Worm (Caenorhabditis elegans) whole organism, young adult: ENCODE measurements around the gene trxr-2.

Experiments
- B0035.1 ChIP-seq: sonication (generic microtip); optimal IDR thresholded peaks from 2 replicates; lab custom pipeline; 2016; ENCODE audit warnings: missing genetic modification characterization, mild to moderate bottlenecking, missing compliant biosample characterization, missing genotype, missing genetic modification reagents
- B0336.3 ChIP-seq: fragments of 200-800 bp; sonication (Bioruptor generic); IDR thresholded peaks from 2 replicates; pipeline ENCODE4 v1.3.6; 2022; ENCODE audit warnings: missing genetic modification characterization, missing compliant biosample characterization
- D2030.7 ChIP-seq: fragments of 200-800 bp; sonication (Bioruptor generic); IDR thresholded peaks from 2 replicates; pipeline ENCODE4 v1.3.6; 2022; ENCODE audit warnings: missing genetic modification reagents, missing genetic modification characterization, missing compliant biosample characterization
- F10E7.11 ChIP-seq: sonication (generic microtip); optimal IDR thresholded peaks from 2 replicates; lab custom pipeline; 2017; ENCODE audit warnings: mild to moderate bottlenecking, missing genetic modification characterization, moderate library complexity, missing compliant biosample characterization
- F22D6.2 ChIP-seq: sonication (generic microtip); optimal IDR thresholded peaks from 2 replicates; lab custom pipeline; 2016; ENCODE audit warnings: mild to moderate bottlenecking, missing genetic modification characterization, missing compliant biosample characterization
- F23B12.7 ChIP-seq: sonication (generic microtip); optimal IDR thresholded peaks from 2 replicates; lab custom pipeline; 2017; ENCODE audit warnings: missing genetic modification characterization, mild to moderate bottlenecking, missing compliant biosample characterization, antibody characterized with exemption, moderate library complexity; ENCODE audit not compliant: insufficient read depth
- F33H1.4 ChIP-seq: fragments of 200-800 bp; sonication (Bioruptor generic); IDR thresholded peaks from 2 replicates; pipeline ENCODE4 v1.3.6; 2022; ENCODE audit warnings: missing genetic modification reagents, missing genetic modification characterization, missing compliant biosample characterization
- F37B4.10 ChIP-seq: fragments of 200-800 bp; sonication (Bioruptor generic); IDR thresholded peaks from 2 replicates; pipeline ENCODE4 v1.3.6; 2022; ENCODE audit warnings: missing genetic modification characterization, missing compliant biosample characterization
- F57A8.1 ChIP-seq: fragments of 200-800 bp; sonication (Bioruptor generic); optimal IDR thresholded peaks from 2 replicates; lab custom pipeline; 2018; ENCODE audit warnings: mild to moderate bottlenecking, missing genetic modification characterization, moderate library complexity, missing compliant biosample characterization
- T07F8.4 ChIP-seq: sonication (generic microtip); optimal IDR thresholded peaks from 2 replicates; lab custom pipeline; 2016; ENCODE audit warnings: mild to moderate bottlenecking, missing genetic modification characterization, moderate library complexity, missing compliant biosample characterization
- Y53G8AR.9 ChIP-seq: fragments of 200-800 bp; sonication (Bioruptor generic); conservative IDR thresholded peaks from 2 replicates; pipeline ENCODE4 v1.3.6; 2022; ENCODE audit warnings: missing genetic modification reagents, missing genetic modification characterization, missing compliant biosample characterization
- Y56A3A.18 ChIP-seq: fragments of 200-800 bp; sonication (Bioruptor generic); IDR thresholded peaks from 2 replicates; pipeline ENCODE4 v1.3.6; 2022; ENCODE audit warnings: missing genetic modification reagents, missing genetic modification characterization, missing compliant biosample characterization
- Y79H2A.3 ChIP-seq: fragments of 200-800 bp; sonication (Bioruptor generic); conservative IDR thresholded peaks from 2 replicates; pipeline ENCODE4 v1.3.6; 2022; ENCODE audit warnings: missing genetic modification reagents, missing genetic modification characterization, missing compliant biosample characterization
- ama-1 ChIP-seq, 3 experiments: fragments of 150-350 bp in 1 of 3; sonication (generic microtip) in 2 of 3; optimal IDR thresholded peaks; 2 replicates each; lab custom pipeline; 2014 to 2018; ENCODE audit warnings: missing biosample characterization in 2 of 3, missing genetic modification characterization in 2 of 3, missing genetic modification reagents in 2 of 3
- attf-3 ChIP-seq: fragments of 200-800 bp; sonication (Bioruptor generic); conservative IDR thresholded peaks from 2 replicates; pipeline ENCODE4 v1.3.6; 2022; ENCODE audit warnings: missing genetic modification reagents, missing genetic modification characterization, missing compliant biosample characterization
- attf-5 ChIP-seq: fragments of 200-800 bp; sonication (Bioruptor generic); optimal IDR thresholded peaks from 2 replicates; lab custom pipeline; 2018; ENCODE audit warnings: mild to moderate bottlenecking, missing genetic modification characterization, missing compliant biosample characterization
- ceh-40 ChIP-seq: fragments of 200-800 bp; sonication (Bioruptor generic); IDR thresholded peaks from 2 replicates; pipeline ENCODE4 v1.3.6; 2022; ENCODE audit warnings: missing genetic modification characterization, missing compliant biosample characterization
- ceh-58 ChIP-seq: fragments of 200-800 bp; sonication (Bioruptor generic); IDR thresholded peaks from 2 replicates; pipeline ENCODE4 v1.3.6; 2022; ENCODE audit warnings: missing genetic modification characterization, missing compliant biosample characterization
- dpff-1 ChIP-seq: sonication (generic microtip); optimal IDR thresholded peaks from 2 replicates; lab custom pipeline; 2017; ENCODE audit warnings: mild to moderate bottlenecking, missing genetic modification characterization, missing compliant biosample characterization
- dpl-1 ChIP-seq: fragments of 150-350 bp; optimal IDR thresholded peaks from 2 replicates; lab custom pipeline; 2014; ENCODE audit warnings: missing biosample characterization, missing genetic modification reagents, missing genetic modification characterization
- efl-1 ChIP-seq: fragments of 150-350 bp; optimal IDR thresholded peaks from 2 replicates; lab custom pipeline; 2014; ENCODE audit warnings: missing biosample characterization, missing genetic modification reagents, missing genetic modification characterization
- egl-18 ChIP-seq: fragments of 200-800 bp; sonication (Bioruptor generic); IDR thresholded peaks from 2 replicates; pipeline ENCODE4 v1.3.6; 2022; ENCODE audit warnings: missing genetic modification reagents, missing genetic modification characterization, missing compliant biosample characterization
- egl-44 ChIP-seq: fragments of 200-800 bp; sonication (Bioruptor generic); IDR thresholded peaks from 2 replicates; pipeline ENCODE4 v1.3.6; 2022; ENCODE audit warnings: missing genetic modification reagents, missing genetic modification characterization, missing compliant biosample characterization
- gei-17 ChIP-seq: fragments of 200-800 bp; sonication (Bioruptor generic); optimal IDR thresholded peaks from 2 replicates; lab custom pipeline; 2018; ENCODE audit warnings: mild to moderate bottlenecking, missing genetic modification characterization, missing compliant biosample characterization
- hlh-26 ChIP-seq: fragments of 200-800 bp; sonication (Bioruptor generic); conservative IDR thresholded peaks from 2 replicates; pipeline ENCODE4 v1.3.6; 2022; ENCODE audit warnings: missing genetic modification reagents, missing genetic modification characterization, missing compliant biosample characterization
- hmg-1.2 ChIP-seq: fragments of 200-800 bp; sonication (Bioruptor generic); IDR thresholded peaks from 2 replicates; pipeline ENCODE4 v1.3.6; 2022; ENCODE audit warnings: missing genetic modification reagents, missing genetic modification characterization, missing compliant biosample characterization
- hsf-1 ChIP-seq: fragments of 200-800 bp; sonication (Bioruptor generic); IDR thresholded peaks from 2 replicates; pipeline ENCODE4 v1.3.6; 2022; ENCODE audit warnings: missing genetic modification reagents, missing genetic modification characterization, missing compliant biosample characterization
- lin-35 ChIP-seq, 3 experiments: fragments of 150-350 bp in 2 of 3; sonication (generic microtip) in 1 of 3; optimal IDR thresholded peaks; 2 replicates each; lab custom pipeline; 2014 to 2018; ENCODE audit warnings: missing biosample characterization in 3 of 3, missing genetic modification characterization in 3 of 3, missing genetic modification reagents in 3 of 3
- lin-54 ChIP-seq: fragments of 200-800 bp; sonication (Bioruptor generic); optimal IDR thresholded peaks from 2 replicates; lab custom pipeline; 2018; ENCODE audit warnings: mild to moderate bottlenecking, missing genetic modification characterization, missing compliant biosample characterization
- lir-1 ChIP-seq: fragments of 200-800 bp; sonication (Bioruptor generic); conservative IDR thresholded peaks from 2 replicates; pipeline ENCODE4 v1.3.6; 2022; ENCODE audit warnings: missing genetic modification reagents, missing genetic modification characterization, missing compliant biosample characterization
- lsl-1 ChIP-seq: fragments of 200-800 bp; sonication (Bioruptor generic); optimal IDR thresholded peaks from 2 replicates; lab custom pipeline; 2018; ENCODE audit warnings: mild to moderate bottlenecking, missing genetic modification characterization, moderate library complexity, missing compliant biosample characterization
- lsy-27 ChIP-seq: sonication (generic microtip); optimal IDR thresholded peaks from 2 replicates; lab custom pipeline; 2017; ENCODE audit warnings: missing genetic modification characterization, mild to moderate bottlenecking, missing compliant biosample characterization, antibody characterized with exemption, missing genotype, borderline replicate concordance; ENCODE audit not compliant: insufficient read depth
- madf-6 ChIP-seq: fragments of 200-800 bp; sonication (Bioruptor generic); IDR thresholded peaks from 2 replicates; pipeline ENCODE4 v1.3.6; 2022; ENCODE audit warnings: missing genetic modification reagents, missing genetic modification characterization, missing compliant biosample characterization
- mcd-1 ChIP-seq: fragments of 200-800 bp; sonication (Bioruptor generic); IDR thresholded peaks from 2 replicates; pipeline ENCODE4 v1.3.6; 2022; ENCODE audit warnings: missing genetic modification reagents, missing genetic modification characterization, missing compliant biosample characterization
- mel-28 ChIP-seq: sonication (generic microtip); optimal IDR thresholded peaks from 2 replicates; lab custom pipeline; 2016; ENCODE audit warnings: borderline replicate concordance, mild to moderate bottlenecking, missing genetic modification characterization, missing compliant biosample characterization
- nfya-1 ChIP-seq: sonication (generic microtip); optimal IDR thresholded peaks from 2 replicates; lab custom pipeline; 2017; ENCODE audit warnings: antibody characterized with exemption, missing compliant biosample characterization, missing genetic modification characterization, borderline replicate concordance; ENCODE audit not compliant: insufficient read depth
- nfyb-1 ChIP-seq: fragments of 200-800 bp; sonication (Bioruptor generic); IDR thresholded peaks from 2 replicates; pipeline ENCODE4 v1.3.6; 2022; ENCODE audit warnings: missing genetic modification reagents, missing genetic modification characterization, missing compliant biosample characterization
- nhr-90 ChIP-seq: sonication (generic microtip); optimal IDR thresholded peaks from 2 replicates; lab custom pipeline; 2016; ENCODE audit warnings: missing genotype, mild to moderate bottlenecking, missing genetic modification characterization, missing compliant biosample characterization
- rcor-1 ChIP-seq: fragments of 200-800 bp; sonication (Bioruptor generic); IDR thresholded peaks from 2 replicates; pipeline ENCODE4 v1.3.6; 2022; ENCODE audit warnings: missing genetic modification reagents, missing genetic modification characterization, missing compliant biosample characterization
- snpc-1.1 ChIP-seq: sonication (generic microtip); optimal IDR thresholded peaks from 2 replicates; lab custom pipeline; 2017; ENCODE audit warnings: missing genetic modification characterization, mild to moderate bottlenecking, missing compliant biosample characterization, antibody characterized with exemption, moderate library complexity, missing genotype, missing genetic modification reagents; ENCODE audit not compliant: insufficient read depth
- tbp1 ChIP-seq: fragments of 200-800 bp; sonication (Bioruptor generic); optimal IDR thresholded peaks from 2 replicates; lab custom pipeline; 2018; ENCODE audit warnings: mild to moderate bottlenecking, missing genetic modification characterization, missing compliant biosample characterization
- zim-3 ChIP-seq: sonication (generic microtip); optimal IDR thresholded peaks from 2 replicates; lab custom pipeline; 2017; ENCODE audit warnings: mild to moderate bottlenecking, missing genetic modification characterization, moderate library complexity, missing compliant biosample characterization
- ztf-25 ChIP-seq: fragments of 200-800 bp; sonication (Bioruptor generic); IDR thresholded peaks from 2 replicates; pipeline ENCODE4 v1.3.6; 2022; ENCODE audit warnings: missing genetic modification reagents, missing genetic modification characterization, missing compliant biosample characterization
- ztf-28 ChIP-seq: fragments of 200-800 bp; sonication (Bioruptor generic); IDR thresholded peaks from 2 replicates; pipeline ENCODE4 v1.3.6; 2022; ENCODE audit warnings: missing genetic modification reagents, missing genetic modification characterization, missing compliant biosample characterization

Gene trxr-2

ce11 chrIII:8949147-8949546, 35.6 kb downstream of the trxr-2 start (continued):
- TF ChIP-seq dpff-1 (tag; lab: Kevin White, UChicago): no peak
- no peak for TF ChIP-seq nhr-90 (tag; lab: Kevin White, UChicago)
- TF ChIP-seq F57A8.1 (GFP tag; lab: Kevin White, UChicago): no peak

DNA sequence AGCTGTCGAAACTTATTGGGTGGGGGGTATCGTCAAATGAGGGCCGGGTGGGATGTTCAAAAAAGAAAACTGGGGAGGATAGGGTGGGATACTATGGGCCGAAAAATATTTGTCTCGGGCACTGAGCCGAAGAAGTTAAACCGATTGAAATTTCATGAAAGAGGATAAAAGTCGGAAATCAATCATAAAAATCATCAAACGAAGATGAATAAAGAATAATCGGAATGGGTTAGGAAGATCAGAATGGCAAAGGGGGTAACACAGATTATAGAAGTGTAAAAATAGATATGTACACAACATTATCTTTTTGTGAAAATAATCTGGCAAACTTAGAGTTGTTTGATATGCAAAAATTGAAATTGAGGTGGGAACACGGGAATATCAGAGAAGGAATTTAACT, 42.0 kb downstream of the trxr-2 start:
- TF ChIP-seq B0035.1 (tag; lab: Kevin White, UChicago): no peak
- TF ChIP-seq nfyb-1 (GFP tag; lab: Robert Waterston, UW): 0 out of 2 replicates have a peak, but pooled peaks have one; percentile 16
- TF ChIP-seq lin-35 (GFP tag; optimal IDR thresholded peaks at IDR 0.05; lab: Kevin White, UChicago): no peak
- TF ChIP-seq attf-3: no peak
- no peak for TF ChIP-seq lsy-27 (tag; lab: Kevin White, UChicago)
- no peak for TF ChIP-seq zim-3 (tag; lab: Kevin White, UChicago)
- TF ChIP-seq efl-1 (GFP tag; lab: Kevin White, UChicago): no peak

DNA sequence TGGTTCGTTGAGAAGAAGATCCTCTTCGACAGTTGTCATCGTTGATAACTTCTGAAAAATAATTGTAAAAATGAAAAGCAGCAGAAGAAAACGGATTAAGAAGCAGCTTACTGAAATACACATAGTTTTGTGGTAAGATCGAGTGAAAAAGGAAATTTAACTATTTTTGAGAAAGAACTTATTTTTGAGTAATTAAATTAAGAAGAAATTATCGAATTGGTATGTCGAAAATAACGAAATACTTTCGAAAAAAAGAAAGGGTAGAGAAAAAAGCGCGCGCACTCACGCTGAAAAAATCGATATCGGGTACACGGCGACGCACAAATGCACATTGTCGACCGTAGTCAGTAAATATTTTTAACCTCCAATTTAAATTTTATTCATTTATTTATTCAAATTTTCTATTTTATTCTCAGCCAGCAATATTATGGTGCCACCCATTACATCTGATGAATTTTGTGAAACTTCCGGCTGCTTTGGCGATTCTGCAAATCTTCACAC, 42.6 kb downstream of the trxr-2 start, which contains the start of the genes ZK643.5 and ZK643.2:
TSS of gene ZK643.5 (minus strand) at position 51 of the 501 bp plus-strand sequence.
TSS of gene ZK643.2 (plus strand) at position 395 of the 501 bp plus-strand sequence.
- TF ChIP-seq tbp1 (peak; percentile 36), snpc-1.1 (peak; percentile 26), egl-44 (GFP tag; lab: Robert Waterston, UW) (no peak), lsl-1 (GFP tag; lab: Kevin White, UChicago) (peak; percentile 74), F22D6.2 (tag; lab: Kevin White, UChicago) (no peak), gei-17 (no peak), hmg-1.2 (GFP tag; lab: Robert Waterston, UW) (no peak; the same call in 1 of the 2 replicates), ztf-28 (GFP tag; lab: Robert Waterston, UW) (no peak), ceh-58 (GFP tag; lab: Robert Waterston, UW) (no peak), mcd-1 (peak; percentile 15; the same call in 1 of the 2 replicates), hlh-26 (no peak), ztf-25 (GFP tag; lab: Robert Waterston, UW) (no peak), hsf-1 (no peak), Y53G8AR.9 (no peak), nfya-1 (tag; lab: Kevin White, UChicago) (no peak), F23B12.7 (peak; percentile 36), mel-28 (tag; lab: Kevin White, UChicago) (no peak), F37B4.10 (GFP tag; lab: Robert Waterston, UW) (no peak), egl-18 (GFP tag; lab: Robert Waterston, UW) (no peak), B0336.3 (GFP tag; lab: Robert Waterston, UW) (no peak), ama-1 (optimal IDR thresholded peaks at IDR 0.05; lab: Kevin White, UChicago) (no peak), ama-1 (GFP tag; optimal IDR thresholded peaks at IDR 0.05; lab: Kevin White, UChicago) (peak in 1 of 2 experiments; percentile 64), dpl-1 (GFP tag; lab: Kevin White, UChicago) (peak; percentile 63), attf-5 (GFP tag; lab: Kevin White, UChicago) (peak; percentile 19), Y56A3A.18 (no peak), Y79H2A.3 (no peak), lin-54 (peak; percentile 70), rcor-1 (GFP tag; lab: Robert Waterston, UW) (0 out of 2 replicates have a peak, but pooled peaks have one; percentile 15), F10E7.11 (tag; lab: Kevin White, UChicago) (no peak), D2030.7 (GFP tag; lab: Robert Waterston, UW) (peak; percentile 45; the same call in 1 of the 2 replicates), T07F8.4 (tag; lab: Kevin White, UChicago) (no peak), ceh-40 (GFP tag; lab: Robert Waterston, UW) (no peak), nfyb-1 (GFP tag; lab: Robert Waterston, UW) (0 out of 2 replicates have a peak, but pooled peaks have one; percentile 11), madf-6 (peak; percentile 70), F33H1.4 (no peak), lir-1 (no peak)
